Worm (Caenorhabditis elegans) whole organism, mixed stage, embryonic: ENCODE data around the gene wrm-1.

ENCODE experiments used
- M03D4.4 ChIP-seq: sonication (generic microtip); optimal IDR thresholded peaks from 2 replicates; lab custom pipeline; 2017; ENCODE audit warnings: mild to moderate bottlenecking, missing genetic modification characterization, missing compliant biosample characterization
- bed-3 ChIP-seq: fragments of 200-800 bp; sonication (Bioruptor generic); optimal IDR thresholded peaks from 3 replicates; lab custom pipeline; 2018; ENCODE audit warnings: mild to moderate bottlenecking, missing genetic modification characterization, moderate library complexity, missing compliant biosample characterization
- blmp-1 ChIP-seq: fragments of 150-350 bp; optimal IDR thresholded peaks from 2 replicates; lab custom pipeline; 2014; ENCODE audit warnings: missing biosample characterization, missing genetic modification characterization
- ceh-39 ChIP-seq: fragments of 150-350 bp; optimal IDR thresholded peaks from 2 replicates; lab custom pipeline; 2014; ENCODE audit warnings: missing biosample characterization, missing genetic modification characterization
- ceh-43 ChIP-seq: fragments of 200-800 bp; sonication (Bioruptor generic); optimal IDR thresholded peaks from 2 replicates; lab custom pipeline; 2018; ENCODE audit warnings: mild to moderate bottlenecking, missing genetic modification characterization, moderate library complexity, missing compliant biosample characterization
- ceh-83 ChIP-seq: fragments of 200-800 bp; sonication (Bioruptor generic); optimal IDR thresholded peaks from 2 replicates; lab custom pipeline; 2018; ENCODE audit warnings: mild to moderate bottlenecking, missing genetic modification characterization, missing compliant biosample characterization
- ces-1 ChIP-seq: fragments of 150-350 bp; optimal IDR thresholded peaks from 2 replicates; lab custom pipeline; 2014; ENCODE audit warnings: missing biosample characterization, missing genetic modification reagents, missing genetic modification characterization
- cnd-1 ChIP-seq: fragments of 200-800 bp; sonication (Bioruptor generic); optimal IDR thresholded peaks from 2 replicates; lab custom pipeline; 2018; ENCODE audit warnings: mild to moderate bottlenecking, missing genetic modification characterization, missing compliant biosample characterization
- drap-1 ChIP-seq: fragments of 200-800 bp; sonication (Bioruptor generic); optimal IDR thresholded peaks from 3 replicates; lab custom pipeline; 2018; ENCODE audit warnings: mild to moderate bottlenecking, missing genetic modification characterization, missing compliant biosample characterization
- elt-1 ChIP-seq: sonication (generic microtip); optimal IDR thresholded peaks from 2 replicates; lab custom pipeline; 2017; ENCODE audit warnings: missing genetic modification characterization, mild to moderate bottlenecking, missing compliant biosample characterization, antibody characterized with exemption, moderate library complexity, borderline replicate concordance; ENCODE audit not compliant: insufficient read depth
- elt-3 ChIP-seq: fragments of 150-350 bp; optimal IDR thresholded peaks from 2 replicates; lab custom pipeline; 2014; ENCODE audit warnings: missing biosample characterization, missing genetic modification characterization
- flh-1 ChIP-seq: fragments of 200-800 bp; sonication (Bioruptor generic); optimal IDR thresholded peaks from 2 replicates; lab custom pipeline; 2018; ENCODE audit warnings: mild to moderate bottlenecking, missing genetic modification characterization, moderate library complexity, missing compliant biosample characterization
- ham-2 ChIP-seq: fragments of 200-800 bp; sonication (Bioruptor generic); optimal IDR thresholded peaks from 2 replicates; lab custom pipeline; 2018; ENCODE audit warnings: mild to moderate bottlenecking, missing genetic modification characterization, missing compliant biosample characterization
- hlh-1 ChIP-seq: fragments of 150-350 bp; optimal IDR thresholded peaks from 2 replicates; lab custom pipeline; 2014; ENCODE audit warnings: missing biosample characterization, missing genetic modification reagents, missing genetic modification characterization
- lin-13 ChIP-seq: fragments of 150-350 bp; optimal IDR thresholded peaks from 2 replicates; lab custom pipeline; 2014; ENCODE audit warnings: missing biosample characterization, missing genetic modification characterization
- lin-32 ChIP-seq: fragments of 200-800 bp; sonication (Bioruptor generic); optimal IDR thresholded peaks from 2 replicates; lab custom pipeline; 2018; ENCODE audit warnings: mild to moderate bottlenecking, missing genetic modification characterization, missing compliant biosample characterization
- lsy-2 ChIP-seq: fragments of 150-350 bp; optimal IDR thresholded peaks from 2 replicates; lab custom pipeline; 2014; ENCODE audit warnings: missing biosample characterization, missing genetic modification characterization
- mab-5 ChIP-seq: fragments of 150-350 bp; optimal IDR thresholded peaks from 2 replicates; lab custom pipeline; 2014; ENCODE audit warnings: missing biosample characterization, missing genetic modification characterization
- mep-1 ChIP-seq: fragments of 150-350 bp; optimal IDR thresholded peaks from 2 replicates; lab custom pipeline; 2017; ENCODE audit warnings: missing biosample characterization, missing genetic modification reagents, missing genetic modification characterization, inconsistent platforms
- mls-2 ChIP-seq: sonication (generic microtip); optimal IDR thresholded peaks from 2 replicates; lab custom pipeline; 2016; ENCODE audit warnings: mild to moderate bottlenecking, missing genetic modification characterization, moderate library complexity, missing compliant biosample characterization
- nhr-12 ChIP-seq: fragments of 150-350 bp; optimal IDR thresholded peaks from 2 replicates; lab custom pipeline; 2014; ENCODE audit warnings: missing biosample characterization, missing genetic modification characterization
- nhr-2 ChIP-seq: fragments of 150-350 bp; optimal IDR thresholded peaks from 2 replicates; lab custom pipeline; 2014; ENCODE audit warnings: missing biosample characterization, missing genetic modification characterization
- nhr-237 ChIP-seq: fragments of 150-350 bp; optimal IDR thresholded peaks from 2 replicates; lab custom pipeline; 2014; ENCODE audit warnings: missing biosample characterization, missing genetic modification characterization
- nhr-28 ChIP-seq: fragments of 150-350 bp; optimal IDR thresholded peaks from 2 replicates; lab custom pipeline; 2014; ENCODE audit warnings: missing biosample characterization, missing genetic modification characterization
- nhr-76 ChIP-seq: sonication (generic microtip); optimal IDR thresholded peaks from 2 replicates; lab custom pipeline; 2017; ENCODE audit warnings: missing biosample characterization, missing genetic modification characterization
- pha-4 ChIP-seq: fragments of 150-350 bp; optimal IDR thresholded peaks from 2 replicates; lab custom pipeline; 2018; ENCODE audit warnings: missing biosample characterization, missing genetic modification reagents, missing genetic modification characterization
- sem-2 ChIP-seq: fragments of 200-800 bp; sonication (Bioruptor generic); optimal IDR thresholded peaks from 2 replicates; lab custom pipeline; 2018; ENCODE audit warnings: mild to moderate bottlenecking, missing genetic modification characterization, missing compliant biosample characterization
- snpc-4 ChIP-seq: fragments of 150-350 bp; optimal IDR thresholded peaks from 2 replicates; lab custom pipeline; 2014; ENCODE audit warnings: missing biosample characterization, missing genetic modification characterization
- sptf-1 ChIP-seq: sonication (generic microtip); optimal IDR thresholded peaks from 2 replicates; lab custom pipeline; 2017; ENCODE audit warnings: mild to moderate bottlenecking, missing genetic modification characterization, moderate library complexity, missing compliant biosample characterization
- tbx-8 ChIP-seq: fragments of 200-800 bp; sonication (Bioruptor generic); optimal IDR thresholded peaks from 2 replicates; lab custom pipeline; 2018; ENCODE audit warnings: mild to moderate bottlenecking, missing genetic modification characterization, moderate library complexity, missing compliant biosample characterization
- unc-120 ChIP-seq: sonication (generic microtip); optimal IDR thresholded peaks from 2 replicates; lab custom pipeline; 2017; ENCODE audit warnings: missing genetic modification characterization, missing compliant biosample characterization; ENCODE audit not compliant: poor library complexity, severe bottlenecking
- unc-39 ChIP-seq: fragments of 150-350 bp; optimal IDR thresholded peaks from 2 replicates; lab custom pipeline; 2014; ENCODE audit warnings: missing biosample characterization, missing genetic modification characterization
- unc-62 ChIP-seq: fragments of 150-350 bp; optimal IDR thresholded peaks from 2 replicates; lab custom pipeline; 2014; ENCODE audit warnings: missing biosample characterization, missing genetic modification reagents, missing genetic modification characterization
- zip-8 ChIP-seq: fragments of 150-350 bp; optimal IDR thresholded peaks from 2 replicates; lab custom pipeline; 2014; ENCODE audit warnings: missing biosample characterization, missing genetic modification characterization
- ztf-11 ChIP-seq: fragments of 150-350 bp; optimal IDR thresholded peaks from 2 replicates; lab custom pipeline; 2014; ENCODE audit warnings: missing biosample characterization, missing genetic modification characterization

Gene wrm-1

ce11 chrIII:5717173-5717748, 5.4 kb upstream of the wrm-1 start:
- no peak for TF ChIP-seq ham-2
- TF ChIP-seq M03D4.4 (tag; lab: Kevin White, UChicago), result no peak
- no peak for TF ChIP-seq lin-13 (tag; lab: Kevin White, UChicago)
- TF ChIP-seq unc-39, result no peak
- no peak for TF ChIP-seq lsy-2 (tag; lab: Kevin White, UChicago)
- TF ChIP-seq ces-1 (GFP tag; lab: Kevin White, UChicago), result no peak
- no peak for TF ChIP-seq sem-2 (GFP tag; lab: Kevin White, UChicago)
- TF ChIP-seq mab-5 (tag; lab: Kevin White, UChicago), result no peak
- TF ChIP-seq lin-32, result no peak
- no peak for TF ChIP-seq blmp-1 (tag; lab: Kevin White, UChicago)
- no peak for TF ChIP-seq bed-3 (GFP tag; lab: Kevin White, UChicago)
- TF ChIP-seq flh-1 (GFP tag; lab: Kevin White, UChicago), result no peak
- TF ChIP-seq pha-4 (tag; lab: Kevin White, UChicago), result no peak
- no peak for TF ChIP-seq tbx-8 (GFP tag; lab: Kevin White, UChicago)
- no peak for TF ChIP-seq ztf-11 (tag; lab: Kevin White, UChicago)
- no peak for TF ChIP-seq drap-1 (GFP tag; lab: Kevin White, UChicago)
- TF ChIP-seq hlh-1 (tag; lab: Kevin White, UChicago), result no peak
- no peak for TF ChIP-seq nhr-237 (tag; lab: Kevin White, UChicago)
- no peak for TF ChIP-seq unc-120 (tag; lab: Kevin White, UChicago)
- TF ChIP-seq, all 35 proteins: peak for 0

- TF ChIP-seq ztf-11 (tag; lab: Kevin White, UChicago) (peak; percentile 6), zip-8 (tag; lab: Kevin White, UChicago) (peak; percentile 89), nhr-12 (no peak), mls-2 (tag; lab: Kevin White, UChicago) (no peak), bed-3 (GFP tag; lab: Kevin White, UChicago) (no peak), flh-1 (GFP tag; lab: Kevin White, UChicago) (no peak), ceh-43 (GFP tag; lab: Kevin White, UChicago) (no peak), hlh-1 (tag; lab: Kevin White, UChicago) (no peak), ceh-83 (no peak), M03D4.4 (tag; lab: Kevin White, UChicago) (no peak), cnd-1 (tag; lab: Kevin White, UChicago) (no peak), ceh-39 (tag; lab: Kevin White, UChicago) (peak; percentile 50), pha-4 (tag; lab: Kevin White, UChicago) (no peak), drap-1 (GFP tag; lab: Kevin White, UChicago) (no peak), sptf-1 (tag; lab: Kevin White, UChicago) (no peak), elt-3 (tag; lab: Kevin White, UChicago) (no peak), unc-62 (GFP tag; lab: Kevin White, UChicago) (peak; percentile 23), mab-5 (tag; lab: Kevin White, UChicago) (no peak), ham-2 (no peak), sem-2 (GFP tag; lab: Kevin White, UChicago) (no peak), blmp-1 (tag; lab: Kevin White, UChicago) (no peak), ces-1 (GFP tag; lab: Kevin White, UChicago) (peak; percentile 26), tbx-8 (GFP tag; lab: Kevin White, UChicago) (no peak), elt-1 (tag; lab: Kevin White, UChicago) (no peak), nhr-76 (no peak), nhr-237 (tag; lab: Kevin White, UChicago) (no peak), lin-13 (tag; lab: Kevin White, UChicago) (no peak), nhr-2 (tag; lab: Kevin White, UChicago) (peak; percentile 91), lsy-2 (tag; lab: Kevin White, UChicago) (no peak), unc-120 (tag; lab: Kevin White, UChicago) (no peak), nhr-28 (no peak), mep-1 (no peak), unc-39 (no peak), lin-32 (no peak), snpc-4 (no peak)
Observed at ce11 chrIII:5718385-5718784, 4.3 kb upstream of the wrm-1 start.
